Worm (Caenorhabditis elegans): Measurements from ENCODE around the gene ZK856.16.

ZK856.16 gene

DNA sequence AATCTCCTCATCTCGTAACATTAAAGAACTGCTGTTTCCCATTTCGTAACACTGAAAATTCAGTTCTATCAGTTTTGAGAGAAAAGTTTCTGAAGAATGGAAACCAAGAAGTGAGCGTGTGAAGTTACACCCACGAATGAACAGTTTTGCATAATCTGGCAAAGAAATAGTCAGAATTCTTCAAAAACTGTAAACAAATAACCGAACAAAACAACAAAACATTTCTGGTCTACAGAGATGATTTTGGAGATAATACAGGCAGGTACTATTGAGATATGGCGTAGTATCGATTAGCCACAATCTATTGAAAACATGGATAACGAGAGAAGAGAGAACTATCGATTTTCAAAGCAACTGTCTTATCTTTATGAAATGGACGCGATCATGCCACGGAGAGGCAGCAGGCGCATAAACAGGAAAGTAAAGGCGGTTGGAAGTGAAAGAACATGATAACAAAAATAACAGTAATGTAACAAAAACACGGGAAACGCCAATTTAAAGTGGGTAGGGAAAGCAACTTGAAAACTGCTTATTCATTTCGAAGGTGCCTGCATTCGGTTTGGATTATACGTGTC is 1.9 kb downstream of the ZK856.16 start, which contains the start of gene chpf-1:
Gene chpf-1 (minus strand): TSS at position 51 of the 575 bp plus-strand sequence.
- TF ChIP-seq ama-1 (optimal IDR thresholded peaks at IDR 0.05) (peak; percentile 17), fos-1 (tag; optimal IDR thresholded peaks at IDR 0.05) (peak; percentile 70), crh-2 (tag; optimal IDR thresholded peaks at IDR 0.05) (peak; percentile 76), nhr-129 (tag; optimal IDR thresholded peaks at IDR 0.05) (peak; percentile 14), unc-62 (GFP tag; optimal IDR thresholded peaks at IDR 0.05) (no peak), blmp-1 (tag; optimal IDR thresholded peaks at IDR 0.05; ENCODE audit: insufficient read depth) (peak; percentile 59), sma-9 (GFP tag; optimal IDR thresholded peaks at IDR 0.05) (peak; percentile 2), sma-9 (tag; optimal IDR thresholded peaks at IDR 0.05) (no peak), lsy-2 (tag; optimal IDR thresholded peaks at IDR 0.05) (peak in 1 of 2 experiments; percentile 0), elt-1 (tag; optimal IDR thresholded peaks at IDR 0.05) (no peak)

DNA sequence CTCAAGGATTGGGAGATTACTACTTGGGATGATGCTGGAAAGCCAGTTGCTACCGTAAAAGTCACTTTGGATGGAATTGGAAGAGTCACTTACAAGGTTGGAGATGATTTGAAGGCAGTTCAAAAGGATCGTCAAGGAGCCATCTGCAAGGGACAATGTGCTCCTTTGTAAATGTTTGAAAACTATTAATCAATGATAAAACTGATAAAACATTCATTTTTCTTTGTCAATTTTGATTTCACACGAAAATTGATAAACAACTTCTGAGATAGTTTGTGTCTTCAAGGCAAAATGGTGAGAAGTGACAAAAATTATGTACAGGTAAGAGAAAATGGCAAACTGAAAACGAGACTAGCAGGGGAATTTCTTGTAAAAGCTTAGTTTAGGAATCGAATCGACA is 3.0 kb downstream of the ZK856.16 start:
- no peak for TF ChIP-seq elt-1 (tag; optimal IDR thresholded peaks at IDR 0.05)
- TF ChIP-seq nhr-10 (tag; optimal IDR thresholded peaks at IDR 0.05), result no peak
- no peak for TF ChIP-seq unc-62 (GFP tag; optimal IDR thresholded peaks at IDR 0.05)
- no peak for TF ChIP-seq mdl-1 (tag; optimal IDR thresholded peaks at IDR 0.05)
- TF ChIP-seq gmeb-1 (tag; optimal IDR thresholded peaks at IDR 0.05), result no peak
- TF ChIP-seq lsy-2 (tag; optimal IDR thresholded peaks at IDR 0.05), result no peak
- TF ChIP-seq ZK546.5 (tag; optimal IDR thresholded peaks at IDR 0.05), result no peak
- no peak for TF ChIP-seq skn-1 (tag; optimal IDR thresholded peaks at IDR 0.05)
- TF ChIP-seq ztf-11 (tag; optimal IDR thresholded peaks at IDR 0.05), result no peak
- TF ChIP-seq nhr-25 (tag; optimal IDR thresholded peaks at IDR 0.05), result no peak
- TF ChIP-seq nhr-11 (tag; optimal IDR thresholded peaks at IDR 0.05), result no peak

DNA sequence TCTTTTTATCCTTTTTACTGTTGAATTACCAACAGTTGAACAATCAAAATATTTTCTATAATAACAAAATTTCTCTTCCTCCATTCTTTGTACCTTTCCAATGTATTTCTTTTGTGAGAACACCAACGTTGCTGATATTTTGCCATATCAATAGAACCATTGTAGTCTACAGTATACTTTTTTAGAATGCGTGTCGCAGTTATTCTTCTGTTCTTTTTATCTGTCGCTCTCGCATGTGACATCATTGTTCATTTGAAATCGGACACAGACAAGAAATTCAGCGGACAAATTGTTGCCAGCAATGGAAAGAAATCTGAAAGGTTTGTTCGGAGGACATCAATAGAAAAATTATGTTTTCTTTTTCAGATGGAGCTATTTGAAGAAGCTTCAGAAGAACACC is 3.5 kb downstream of the ZK856.16 start, which contains the start of gene ZK856.7:
Gene ZK856.7 (plus strand): TSS at position 186 of the 400 bp plus-strand sequence.
- peak; percentile 25 for TF ChIP-seq nhr-25 (tag; optimal IDR thresholded peaks at IDR 0.05)
- no peak for TF ChIP-seq mbf-1 (tag; optimal IDR thresholded peaks at IDR 0.05)
- TF ChIP-seq ceh-82 (tag; optimal IDR thresholded peaks at IDR 0.05), result no peak
- TF ChIP-seq crh-2 (tag; optimal IDR thresholded peaks at IDR 0.05), result peak; percentile 37
- TF ChIP-seq lsy-2 (tag; optimal IDR thresholded peaks at IDR 0.05), result peak in 1 of 2 experiments; percentile 11

DNA sequence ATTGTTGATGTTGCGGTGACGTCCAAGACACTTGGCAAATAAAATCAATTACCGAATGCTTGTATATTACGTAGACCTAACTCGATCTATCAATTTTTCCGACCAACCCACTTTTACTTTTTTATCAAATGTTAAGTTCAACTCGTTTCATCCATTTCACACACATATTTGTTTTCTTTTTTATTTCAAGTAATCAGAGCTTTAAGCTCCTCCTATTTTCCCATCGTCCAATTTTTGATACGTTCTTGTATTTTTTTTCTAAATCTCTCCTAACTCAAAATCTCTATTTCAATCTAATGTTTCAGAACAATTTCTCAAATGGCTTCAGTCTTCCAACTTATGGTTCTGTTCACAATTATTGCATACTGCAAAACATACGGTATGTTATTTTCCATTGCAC is 7.0 kb downstream of the ZK856.16 start, which contains the start of gene ZK856.6:
Gene ZK856.6 (plus strand): TSS at position 301 of the 400 bp plus-strand sequence.
- TF ChIP-seq nhr-237 (tag; optimal IDR thresholded peaks at IDR 0.05), result no peak
- TF ChIP-seq peb-1 (tag; optimal IDR thresholded peaks at IDR 0.05), result no peak
- TF ChIP-seq snpc-4 (tag; optimal IDR thresholded peaks at IDR 0.05), result no peak
- no peak for TF ChIP-seq unc-55 (GFP tag; optimal IDR thresholded peaks at IDR 0.05)
- TF ChIP-seq aly-2 (tag; optimal IDR thresholded peaks at IDR 0.05), result no peak
- no peak for TF ChIP-seq nhr-6 (tag; optimal IDR thresholded peaks at IDR 0.05)
- no peak for TF ChIP-seq sem-4 (tag; optimal IDR thresholded peaks at IDR 0.05)
- TF ChIP-seq Y55F3AM.14 (GFP tag; optimal IDR thresholded peaks at IDR 0.05), result no peak
- TF ChIP-seq egl-27 (tag; optimal IDR thresholded peaks at IDR 0.05), result no peak

DNA sequence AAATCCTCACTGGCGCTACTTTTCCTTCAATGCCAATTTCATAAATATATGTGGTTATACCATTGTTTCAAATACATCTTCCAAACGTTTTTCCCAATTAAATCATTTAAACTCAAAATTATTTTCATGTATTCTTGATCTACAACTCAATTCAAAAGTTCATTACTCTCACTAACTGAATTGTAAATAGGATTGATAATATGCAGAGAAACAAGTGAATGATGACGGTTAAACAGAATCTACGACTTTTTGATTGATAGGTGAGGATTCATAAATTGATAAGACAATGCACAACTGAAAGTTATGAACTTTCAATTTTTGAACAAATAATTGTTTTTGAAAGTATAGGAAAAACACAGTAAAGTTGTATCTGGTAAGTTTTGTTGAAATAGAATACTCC is 14.1 kb downstream of the ZK856.16 start:
- TF ChIP-seq unc-55 (GFP tag; optimal IDR thresholded peaks at IDR 0.05), result no peak
- TF ChIP-seq fos-1 (tag; optimal IDR thresholded peaks at IDR 0.05), result peak; percentile 35

DNA sequence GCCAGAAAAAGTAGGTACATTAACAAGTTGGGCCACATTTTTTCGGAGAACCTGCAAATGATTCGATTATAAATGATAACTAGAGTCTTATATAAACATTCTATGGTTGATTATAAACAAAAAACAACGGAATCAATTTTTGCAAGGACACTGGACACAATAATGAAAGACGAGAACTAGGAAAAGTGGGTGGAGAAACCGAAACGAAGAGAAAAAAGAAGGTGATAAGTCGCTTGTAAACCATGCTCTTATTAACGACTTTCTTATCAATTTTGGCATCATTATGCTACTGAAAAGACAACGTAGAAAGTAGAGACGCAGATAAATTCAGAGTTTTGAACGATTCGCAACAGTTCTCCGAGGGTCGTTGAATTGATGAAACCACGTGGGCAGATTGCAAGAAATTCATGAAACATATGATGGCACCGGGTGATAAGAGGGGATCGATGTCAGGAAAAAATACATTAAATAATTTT is 15.3 kb downstream of the ZK856.16 start, which contains the start of gene ZK856.5:
Gene ZK856.5 (minus strand): TSS at position 51 of the 476 bp plus-strand sequence.
- TF ChIP-seq sem-4 (tag; optimal IDR thresholded peaks at IDR 0.05), result no peak
- no peak for TF ChIP-seq lin-11 (tag; optimal IDR thresholded peaks at IDR 0.05)
- no peak for TF ChIP-seq unc-39 (tag; optimal IDR thresholded peaks at IDR 0.05)
- TF ChIP-seq F13H6.1 (tag; optimal IDR thresholded peaks at IDR 0.05), result no peak
- no peak for TF ChIP-seq nhr-237 (tag; optimal IDR thresholded peaks at IDR 0.05)
- TF ChIP-seq ztf-11 (tag; optimal IDR thresholded peaks at IDR 0.05), result no peak
- no peak for TF ChIP-seq peb-1 (tag; optimal IDR thresholded peaks at IDR 0.05)
- no peak for TF ChIP-seq nhr-21 (tag; optimal IDR thresholded peaks at IDR 0.05)
- TF ChIP-seq elt-3 (tag; optimal IDR thresholded peaks at IDR 0.05), result no peak
- no peak for TF ChIP-seq elt-1 (tag; optimal IDR thresholded peaks at IDR 0.05)
- no peak for TF ChIP-seq nhr-11 (tag; optimal IDR thresholded peaks at IDR 0.05)
- no peak for TF ChIP-seq R02D3.7 (tag; optimal IDR thresholded peaks at IDR 0.05)
- TF ChIP-seq dmd-4 (tag; optimal IDR thresholded peaks at IDR 0.05), result no peak
- peak in 1 of 2 experiments; percentile 36 for TF ChIP-seq mdl-1 (tag; optimal IDR thresholded peaks at IDR 0.05)
- no peak for TF ChIP-seq mbf-1 (tag; optimal IDR thresholded peaks at IDR 0.05)
- no peak for TF ChIP-seq egl-27 (tag; optimal IDR thresholded peaks at IDR 0.05)
- TF ChIP-seq ceh-82 (tag; optimal IDR thresholded peaks at IDR 0.05), result no peak
- no peak for TF ChIP-seq sma-3 (GFP tag; optimal IDR thresholded peaks at IDR 0.05)
- TF ChIP-seq zag-1 (tag; optimal IDR thresholded peaks at IDR 0.05), result no peak
- peak; percentile 61 for TF ChIP-seq crh-2 (tag; optimal IDR thresholded peaks at IDR 0.05)
- no peak for TF ChIP-seq ztf-4 (tag; optimal IDR thresholded peaks at IDR 0.05)
- no peak for TF ChIP-seq Y55F3AM.14 (GFP tag; optimal IDR thresholded peaks at IDR 0.05)
- no peak for TF ChIP-seq nhr-129 (tag; optimal IDR thresholded peaks at IDR 0.05)
- no peak for TF ChIP-seq lsy-2 (tag; optimal IDR thresholded peaks at IDR 0.05)
- no peak for TF ChIP-seq unc-55 (GFP tag; optimal IDR thresholded peaks at IDR 0.05)
- no peak for TF ChIP-seq nhr-23 (tag; optimal IDR thresholded peaks at IDR 0.05)
- TF ChIP-seq lin-39 (tag; optimal IDR thresholded peaks at IDR 0.05), result no peak

Measured in whole organism, L2 larva.